Worm (Caenorhabditis elegans) whole organism, L4/young adult: ENCODE data around the gene dmsr-1.
"Not testable (repeated sequence)": the region's sequence is repeated elsewhere in the genome, so short reads cannot be mapped to it uniquely, and the experiment has no call there.

ENCODE experiments used
- W03F9.2 ChIP-seq: fragments of 150-350 bp; optimal IDR thresholded peaks from 2 replicates; lab custom pipeline; 2014; ENCODE audit warnings: missing biosample characterization, missing genetic modification characterization
- dao-5 ChIP-seq: sonication (generic microtip); optimal IDR thresholded peaks from 2 replicates; lab custom pipeline; 2016; ENCODE audit warnings: missing genotype, missing genetic modification characterization, moderate library complexity, missing compliant biosample characterization
- him-1 ChIP-seq: sonication (generic microtip); optimal IDR thresholded peaks from 2 replicates; lab custom pipeline; 2016; ENCODE audit warnings: missing genotype, missing genetic modification reagents, missing genetic modification characterization, missing compliant biosample characterization

Gene dmsr-1

ce11 chrV:11438464-11438863 is at the start of gene dmsr-1:
Gene dmsr-1, plus strand, starts transcription at chrV:11438764.
- TF ChIP-seq dao-5 (tag; lab: Kevin White, UChicago) (no peak), him-1 (no peak), W03F9.2 (tag; lab: Kevin White, UChicago) (no peak)

ce11 chrV:11389776-11390175 is 48.8 kb upstream of the dmsr-1 start, which contains the start of gene col-155:
Gene col-155, minus strand, starts transcription at chrV:11389876.
- TF ChIP-seq W03F9.2 (tag; lab: Kevin White, UChicago): no peak
- TF ChIP-seq dao-5 (tag; lab: Kevin White, UChicago): no peak
- TF ChIP-seq him-1: no peak

DNA sequence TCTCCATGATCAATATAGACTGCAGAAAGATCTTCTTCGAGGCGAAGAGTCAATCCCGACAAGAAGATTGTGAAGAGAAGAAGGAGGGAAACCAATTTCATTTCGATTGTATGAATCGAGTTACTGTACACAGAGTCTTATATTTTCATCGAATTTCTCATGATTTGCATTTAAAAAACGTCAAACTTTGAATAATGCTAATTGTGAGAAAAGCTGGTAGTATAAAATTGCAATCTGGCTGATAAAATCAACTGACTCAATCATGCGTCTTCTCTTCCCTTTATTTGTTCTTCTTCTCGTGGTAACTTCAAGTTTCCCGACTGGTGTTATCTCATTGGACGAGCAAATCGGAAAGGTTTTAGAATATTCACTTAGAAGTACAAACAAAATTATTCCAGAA is 48.2 kb upstream of the dmsr-1 start, which contains the start of the genes K03B8.11 and K03B8.14:
Gene K03B8.11, minus strand, starts transcription at position 101 of the 400 bp plus-strand sequence.
Gene K03B8.14, plus strand, starts transcription at position 110 of the 400 bp plus-strand sequence.
- TF ChIP-seq dao-5 (tag; lab: Kevin White, UChicago) (no peak), him-1 (no peak), W03F9.2 (tag; lab: Kevin White, UChicago) (no peak)

DNA sequence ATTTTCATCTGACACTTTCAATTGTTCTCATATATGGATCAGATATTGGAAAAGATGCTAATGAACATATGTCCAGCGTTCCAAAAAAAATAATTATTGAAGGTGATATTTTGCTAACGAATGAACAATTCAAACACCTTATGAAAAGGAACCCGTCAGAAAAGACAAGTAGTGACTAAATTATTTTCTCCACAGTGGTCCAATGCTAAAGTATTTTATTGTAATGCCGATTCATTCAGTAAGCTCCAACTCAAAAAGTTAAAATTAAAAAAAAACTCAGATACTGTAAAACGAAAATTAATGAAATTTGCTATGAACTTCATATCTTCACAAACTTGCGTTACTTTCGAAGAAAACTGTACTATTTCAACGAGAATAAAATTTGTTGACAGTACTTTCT is 46.5 kb upstream of the dmsr-1 start, which contains the start of gene nas-16:
Gene nas-16, plus strand, starts transcription at position 301 of the 400 bp plus-strand sequence.
- no peak for TF ChIP-seq W03F9.2 (tag; lab: Kevin White, UChicago)
- no peak for TF ChIP-seq dao-5 (tag; lab: Kevin White, UChicago)
- TF ChIP-seq him-1: no peak

DNA sequence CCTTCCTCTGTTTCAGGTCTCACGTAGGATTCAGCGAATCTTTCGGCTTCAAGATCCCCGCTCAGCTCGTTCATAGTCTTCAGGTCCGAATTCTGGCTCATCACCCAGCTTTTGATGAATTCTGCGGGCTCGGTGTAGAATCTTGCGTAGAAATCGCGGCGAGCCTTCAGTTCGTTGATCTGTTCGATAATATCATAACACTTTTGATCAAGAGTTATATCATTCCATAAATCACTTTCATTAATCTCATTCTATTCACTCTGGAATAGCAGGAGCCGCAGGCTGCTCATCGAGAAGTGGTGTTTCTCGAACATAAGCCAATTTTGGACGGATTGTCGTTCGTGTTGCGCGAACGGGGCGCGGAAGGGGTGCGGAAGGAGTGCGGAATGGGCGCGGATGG is 43.5 kb upstream of the dmsr-1 start, which contains the start of gene K03B8.4:
Gene K03B8.4, minus strand, starts transcription at position 101 of the 400 bp plus-strand sequence.
- TF ChIP-seq dao-5 (tag; lab: Kevin White, UChicago); him-1; W03F9.2 (tag; lab: Kevin White, UChicago): not testable (repeated sequence)

ce11 chrV:11396134-11396533 is 42.4 kb upstream of the dmsr-1 start, which contains the start of gene nas-18:
Gene nas-18, plus strand, starts transcription at chrV:11396434.
- not testable (repeated sequence) for TF ChIP-seq dao-5 (tag; lab: Kevin White, UChicago); W03F9.2 (tag; lab: Kevin White, UChicago); him-1

DNA sequence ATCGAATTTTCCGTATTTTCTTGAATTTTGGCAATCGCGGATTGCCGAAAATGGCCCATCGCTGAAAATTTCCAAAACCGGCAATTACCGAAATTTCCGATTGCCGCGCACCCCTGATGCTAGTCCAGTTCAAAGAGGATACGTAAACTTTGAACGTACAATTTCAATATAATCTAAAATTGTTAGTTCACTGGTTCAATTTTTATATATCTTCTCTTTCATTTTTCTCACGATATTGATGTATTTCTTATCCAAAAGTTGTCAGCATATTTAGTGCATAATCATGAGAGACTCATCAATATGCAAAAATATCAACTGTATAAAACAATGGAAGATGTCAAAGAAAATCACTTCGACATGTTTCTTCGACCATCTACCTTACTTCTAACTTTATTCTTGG is 39.9 kb upstream of the dmsr-1 start, which contains the start of gene nas-17:
Gene nas-17, plus strand, starts transcription at position 301 of the 400 bp plus-strand sequence.
- TF ChIP-seq W03F9.2 (tag; lab: Kevin White, UChicago) (no peak), dao-5 (tag; lab: Kevin White, UChicago) (no peak), him-1 (no peak)

DNA sequence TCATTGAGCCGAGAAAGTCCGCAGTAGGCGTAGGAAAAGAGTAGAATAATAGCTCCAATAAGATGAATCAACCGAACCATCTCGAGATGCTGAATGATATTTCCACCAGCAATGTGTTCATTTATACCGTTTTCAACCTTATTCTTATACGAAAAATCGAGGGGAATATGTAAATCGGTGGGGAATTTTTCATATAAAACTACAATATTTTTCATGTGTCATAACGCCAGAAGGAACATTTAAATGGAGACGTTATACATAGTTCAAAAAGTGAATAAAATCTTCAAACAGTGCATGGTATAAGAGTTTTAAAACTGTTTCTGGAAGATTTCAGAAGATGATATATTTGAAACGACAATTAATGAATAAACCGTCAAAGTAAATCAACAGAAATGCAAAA is 36.0 kb upstream of the dmsr-1 start, which contains the start of gene nas-19:
Gene nas-19, minus strand, starts transcription at position 101 of the 400 bp plus-strand sequence.
- TF ChIP-seq W03F9.2 (tag; lab: Kevin White, UChicago): no peak
- no peak for TF ChIP-seq dao-5 (tag; lab: Kevin White, UChicago)
- TF ChIP-seq him-1: no peak

DNA sequence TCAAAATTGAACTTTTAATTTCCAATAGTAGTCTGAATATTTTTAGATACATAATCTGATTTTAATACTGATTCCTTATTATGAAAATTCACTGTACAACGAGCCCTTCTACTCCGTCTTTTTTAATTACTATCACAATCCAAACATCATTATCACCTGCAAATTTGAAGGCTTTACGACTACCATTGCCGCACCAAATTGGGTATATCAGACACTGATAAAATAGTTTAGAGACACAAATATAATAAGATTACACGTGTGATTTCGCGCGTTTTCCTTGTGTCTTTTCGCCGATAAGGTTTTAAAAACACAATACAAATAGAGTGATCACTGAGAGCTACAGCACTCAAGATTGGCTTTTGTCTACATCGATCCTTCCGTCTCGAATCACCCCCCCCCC is 35.5 kb upstream of the dmsr-1 start:
- no peak for TF ChIP-seq him-1
- no peak for TF ChIP-seq dao-5 (tag; lab: Kevin White, UChicago)
- no peak for TF ChIP-seq W03F9.2 (tag; lab: Kevin White, UChicago)

DNA sequence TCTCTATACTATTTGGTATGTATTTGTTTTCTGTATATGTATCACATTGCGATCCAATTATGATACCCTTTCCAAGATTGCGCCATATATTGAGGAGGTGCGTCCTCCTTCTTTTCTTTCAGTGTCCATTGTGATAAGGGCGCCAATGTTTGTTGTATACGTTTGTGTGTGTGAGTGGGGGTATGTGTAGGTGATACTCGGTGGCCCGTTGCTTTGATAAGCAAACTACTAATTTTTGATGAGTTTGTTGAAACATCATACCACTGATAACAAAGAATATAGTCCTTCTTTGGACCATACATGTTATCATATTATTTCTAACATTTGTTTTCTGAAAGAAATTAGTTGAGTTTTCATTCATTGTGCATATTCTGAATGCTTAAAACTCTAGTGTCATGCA is 34.9 kb upstream of the dmsr-1 start:
- TF ChIP-seq him-1: no peak

DNA sequence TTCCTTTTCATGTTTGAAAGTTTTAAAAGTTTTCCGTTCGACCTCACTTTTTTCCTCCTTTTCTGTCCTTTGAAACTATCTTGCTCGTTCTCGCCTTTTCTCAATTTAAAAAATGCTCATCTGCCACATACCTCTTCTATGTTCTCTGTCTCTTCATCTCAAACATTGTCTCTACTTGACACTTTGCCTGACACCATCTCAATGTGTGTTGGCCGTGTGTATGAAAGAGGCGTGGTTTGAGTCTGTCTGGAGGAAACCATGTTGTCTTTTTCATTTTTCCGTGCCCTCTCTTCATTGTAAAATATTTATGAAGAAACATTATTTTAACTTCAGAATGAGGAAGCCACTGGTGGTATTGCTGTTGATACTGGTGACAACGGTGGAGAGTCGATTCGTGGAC is 31.3 kb upstream of the dmsr-1 start, which contains the start of gene K03B8.6:
Gene K03B8.6, plus strand, starts transcription at position 334 of the 400 bp plus-strand sequence.
- TF ChIP-seq him-1 (no peak), W03F9.2 (tag; lab: Kevin White, UChicago) (no peak), dao-5 (tag; lab: Kevin White, UChicago) (no peak)

ce11 chrV:11410902-11411561 is 27.5 kb upstream of the dmsr-1 start, which contains the start of the genes K03B8.8 and grl-3:
Gene K03B8.8, minus strand, starts transcription at chrV:11411002.
Gene grl-3, plus strand, starts transcription at chrV:11411511.
- TF ChIP-seq dao-5 (tag; lab: Kevin White, UChicago): no peak
- TF ChIP-seq W03F9.2 (tag; lab: Kevin White, UChicago): no peak
- no peak for TF ChIP-seq him-1

- TF ChIP-seq dao-5 (tag; lab: Kevin White, UChicago): no peak
Observed at ce11 chrV:11412125-11412524, 26.4 kb upstream of the dmsr-1 start.

DNA sequence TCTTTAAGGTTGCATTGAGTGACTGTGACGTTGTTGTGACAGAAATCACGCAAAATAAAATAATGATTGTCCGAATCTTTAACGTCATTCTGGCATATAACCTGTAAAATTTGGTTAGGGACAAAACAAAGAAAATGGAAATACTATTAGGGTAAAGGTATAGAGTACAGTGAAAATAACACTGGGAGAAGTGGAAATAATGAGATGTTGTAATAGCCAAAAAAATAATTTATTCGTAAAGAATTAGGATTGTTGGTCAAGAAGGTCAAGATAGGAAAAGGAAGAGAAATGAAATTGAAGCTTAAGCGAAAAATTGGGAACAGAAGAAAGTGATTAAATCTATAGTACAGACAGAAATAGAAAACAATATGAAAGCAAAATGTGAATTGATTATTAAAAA is 23.5 kb upstream of the dmsr-1 start, which contains the start of gene deg-3:
Gene deg-3, minus strand, starts transcription at position 101 of the 400 bp plus-strand sequence.
- TF ChIP-seq W03F9.2 (tag; lab: Kevin White, UChicago) (no peak), him-1 (no peak), dao-5 (tag; lab: Kevin White, UChicago) (no peak)
